Worm (Caenorhabditis elegans): Measurements from ENCODE around the gene unc-58.
"Not testable (repeated sequence)": the region's sequence is repeated elsewhere in the genome, so short reads cannot be mapped to it uniquely, and the experiment has no call there.

unc-58 gene

ce11 chrX:10132546-10133032, 393 bp downstream of the unc-58 start (continued):
- TF ChIP-seq duxl-1 (tag; optimal IDR thresholded peaks at IDR 0.05; ENCODE audit: poor library complexity) (peak; percentile 60), Y48G9A.11 (GFP tag; IDR thresholded peaks at IDR 0.05) (peak; percentile 68; the same call in 1 of the 2 replicates), zfp-3 (GFP tag; conservative IDR thresholded peaks at IDR 0.05) (peak; percentile 68; the same call in 1 of the 2 replicates), daf-19 (GFP tag; conservative IDR thresholded peaks at IDR 0.05) (peak; percentile 78), dmd-6 (GFP tag; IDR thresholded peaks at IDR 0.05) (peak; percentile 59), madf-5 (GFP tag; IDR thresholded peaks at IDR 0.05) (peak; percentile 63 to 70; a peak in 2 of 4 replicates), ceh-20 (GFP tag; IDR thresholded peaks at IDR 0.05) (peak; percentile 58; the same call in 1 of the 2 replicates), nhr-42 (GFP tag; IDR thresholded peaks at IDR 0.05) (peak; percentile 73; the same call in 1 of the 2 replicates), unc-130 (GFP tag; optimal IDR thresholded peaks at IDR 0.05) (peak; percentile 42), ZK337.2 (GFP tag; IDR thresholded peaks at IDR 0.05) (peak; percentile 45; the same call in 1 of the 2 replicates), lin-1 (GFP tag; IDR thresholded peaks at IDR 0.05) (peak; percentile 60; the same call in 1 of the 2 replicates), dve-1 (tag; optimal IDR thresholded peaks at IDR 0.05; ENCODE audit: insufficient read depth) (peak; percentile 71), T20F7.1 (GFP tag; optimal IDR thresholded peaks at IDR 0.05) (peak; percentile 66), dmd-8 (GFP tag; IDR thresholded peaks at IDR 0.05) (peak; percentile 89), nhr-48 (tag; optimal IDR thresholded peaks at IDR 0.05) (peak; percentile 54), lim-7 (GFP tag; IDR thresholded peaks at IDR 0.05) (peak; percentile 83), mdt-29 (GFP tag; IDR thresholded peaks at IDR 0.05) (0 out of 2 replicates have a peak, but pooled peaks have one; percentile 23), aha-1 (tag) (peak; percentile 97), lin-29 (GFP tag; IDR thresholded peaks at IDR 0.05) (0 out of 2 replicates have a peak, but pooled peaks have one; percentile 29), arid-1 (GFP tag; conservative IDR thresholded peaks at IDR 0.05) (peak; percentile 49; the same call in 1 of the 2 replicates), snpc-1.2 (GFP tag; IDR thresholded peaks at IDR 0.05) (peak; percentile 91), zip-2 (tag; optimal IDR thresholded peaks at IDR 0.05) (peak; percentile 62), ceh-44 (GFP tag; IDR thresholded peaks at IDR 0.05) (peak; percentile 81; the same call in 1 of the 2 replicates), ztf-7 (tag; optimal IDR thresholded peaks at IDR 0.05) (peak; percentile 57), lin-13 (GFP tag; optimal IDR thresholded peaks at IDR 0.05) (peak; percentile 22), hlh-11 (tag; optimal IDR thresholded peaks at IDR 0.05) (peak; percentile 50), spr-1 (tag; optimal IDR thresholded peaks at IDR 0.05) (peak; percentile 47), mxl-2 (GFP tag; conservative IDR thresholded peaks at IDR 0.05) (peak; percentile 55; the same call in 1 of the 2 replicates), sdz-12 (GFP tag; optimal IDR thresholded peaks at IDR 0.05) (peak; percentile 32), dmd-9 (GFP tag; IDR thresholded peaks at IDR 0.05) (0 out of 2 replicates have a peak, but pooled peaks have one; percentile 49), rbr-2 (tag; optimal IDR thresholded peaks at IDR 0.05) (peak; percentile 67), hlh-30 (tag; optimal IDR thresholded peaks at IDR 0.05; ENCODE audit: insufficient read depth) (peak; percentile 61), F44E2.7 (GFP tag; IDR thresholded peaks at IDR 0.05) (peak; percentile 76; the same call in 1 of the 2 replicates), unc-62 (GFP tag; optimal IDR thresholded peaks at IDR 0.05 in 1 of 2) (peak in 1 of 2 experiments; percentile 87), Y5F2A.4 (GFP tag; optimal IDR thresholded peaks at IDR 0.05) (peak; percentile 45), egl-43 (GFP tag; IDR thresholded peaks at IDR 0.05) (peak; percentile 90), vab-7 (GFP tag; IDR thresholded peaks at IDR 0.05) (peak; percentile 74), pha-4 (GFP tag; IDR thresholded peaks at IDR 0.05) (peak; percentile 89), ctbp-1 (GFP tag; IDR thresholded peaks at IDR 0.05) (peak; percentile 87)
- TF ChIP-seq unc-62, pha-4 (tag; optimal IDR thresholded peaks at IDR 0.05): not testable (repeated sequence)

Measured in whole organism, L4 larva.